Worm (Caenorhabditis elegans) whole organism, young adult: ENCODE measurements around the gene ZK84.4.

ENCODE experiments used
- B0261.1 ChIP-seq: sonication (generic microtip); optimal IDR thresholded peaks from 2 replicates; lab custom pipeline; 2016; ENCODE audit warnings: mild to moderate bottlenecking, missing genetic modification characterization, moderate library complexity, missing compliant biosample characterization
- C17E4.6 ChIP-seq: fragments of 200-800 bp; sonication (Bioruptor generic); IDR thresholded peaks from 2 replicates; pipeline ENCODE4 v1.3.6; 2022; ENCODE audit warnings: missing genetic modification reagents, missing genetic modification characterization, missing compliant biosample characterization
- D2030.7 ChIP-seq: fragments of 200-800 bp; sonication (Bioruptor generic); IDR thresholded peaks from 2 replicates; pipeline ENCODE4 v1.3.6; 2022; ENCODE audit warnings: missing genetic modification reagents, missing genetic modification characterization, missing compliant biosample characterization
- F52B5.7 ChIP-seq: sonication (generic microtip); optimal IDR thresholded peaks from 2 replicates; lab custom pipeline; 2016; ENCODE audit warnings: mild to moderate bottlenecking, missing genetic modification characterization, missing compliant biosample characterization
- F55B11.4 ChIP-seq: sonication (generic microtip); optimal IDR thresholded peaks from 2 replicates; lab custom pipeline; 2016; ENCODE audit warnings: missing compliant biosample characterization, missing genetic modification characterization, borderline replicate concordance; ENCODE audit not compliant: insufficient read depth
- T07F8.4 ChIP-seq: sonication (generic microtip); optimal IDR thresholded peaks from 2 replicates; lab custom pipeline; 2016; ENCODE audit warnings: mild to moderate bottlenecking, missing genetic modification characterization, moderate library complexity, missing compliant biosample characterization
- T26A5.8 ChIP-seq: sonication (generic microtip); optimal IDR thresholded peaks from 2 replicates; lab custom pipeline; 2016; ENCODE audit warnings: missing genetic modification characterization, missing compliant biosample characterization
- Y56A3A.18 ChIP-seq: fragments of 200-800 bp; sonication (Bioruptor generic); IDR thresholded peaks from 2 replicates; pipeline ENCODE4 v1.3.6; 2022; ENCODE audit warnings: missing genetic modification reagents, missing genetic modification characterization, missing compliant biosample characterization
- ama-1 ChIP-seq, 3 experiments: fragments of 150-350 bp in 1 of 3; sonication (generic microtip) in 2 of 3; optimal IDR thresholded peaks; 2 replicates each; lab custom pipeline; 2014 to 2018; ENCODE audit warnings: missing biosample characterization in 2 of 3, missing genetic modification characterization in 2 of 3, missing genetic modification reagents in 2 of 3
- cebp-1 ChIP-seq, 2 experiments: fragments of 200-800 bp in 1 of 2; sonication (Bioruptor generic) in 1 of 2; sonication (generic microtip) in 1 of 2; IDR thresholded peaks in 1 of 2; optimal IDR thresholded peaks in 1 of 2; 2 replicates each; pipeline versions ENCODE4 v1.3.6 to Lab custom; 2017 to 2022; ENCODE audit warnings: missing compliant biosample characterization in 2 of 2, missing genetic modification characterization in 2 of 2, mild to moderate bottlenecking in 1 of 2, missing genetic modification reagents in 1 of 2, moderate library complexity in 1 of 2
- ceh-27 ChIP-seq: fragments of 200-800 bp; sonication (Bioruptor generic); optimal IDR thresholded peaks from 2 replicates; lab custom pipeline; 2018; ENCODE audit warnings: mild to moderate bottlenecking, missing genetic modification characterization, moderate library complexity, missing compliant biosample characterization
- ceh-40 ChIP-seq: fragments of 200-800 bp; sonication (Bioruptor generic); IDR thresholded peaks from 2 replicates; pipeline ENCODE4 v1.3.6; 2022; ENCODE audit warnings: missing genetic modification characterization, missing compliant biosample characterization
- ceh-79 ChIP-seq: sonication (generic microtip); optimal IDR thresholded peaks from 2 replicates; lab custom pipeline; 2017; ENCODE audit warnings: mild to moderate bottlenecking, missing genetic modification characterization, missing compliant biosample characterization
- ceh-91 ChIP-seq: fragments of 200-800 bp; sonication (Bioruptor generic); IDR thresholded peaks from 2 replicates; pipeline ENCODE4 v1.3.6; 2022; ENCODE audit warnings: missing genetic modification reagents, missing genetic modification characterization, missing compliant biosample characterization
- chd-7 ChIP-seq: sonication (generic microtip); optimal IDR thresholded peaks from 2 replicates; lab custom pipeline; 2016; ENCODE audit warnings: mild to moderate bottlenecking, missing genetic modification characterization, moderate library complexity, missing compliant biosample characterization
- dpff-1 ChIP-seq: sonication (generic microtip); optimal IDR thresholded peaks from 2 replicates; lab custom pipeline; 2017; ENCODE audit warnings: mild to moderate bottlenecking, missing genetic modification characterization, missing compliant biosample characterization
- gei-17 ChIP-seq: fragments of 200-800 bp; sonication (Bioruptor generic); optimal IDR thresholded peaks from 2 replicates; lab custom pipeline; 2018; ENCODE audit warnings: mild to moderate bottlenecking, missing genetic modification characterization, missing compliant biosample characterization
- hrde-1 ChIP-seq: sonication (generic microtip); optimal IDR thresholded peaks from 2 replicates; lab custom pipeline; 2016; ENCODE audit warnings: missing genetic modification characterization, mild to moderate bottlenecking, missing compliant biosample characterization, moderate library complexity, missing genotype, missing genetic modification reagents, borderline replicate concordance
- let-607 ChIP-seq, 2 experiments: fragments of 200-800 bp in 1 of 2; sonication (Bioruptor generic) in 1 of 2; sonication (generic microtip) in 1 of 2; optimal IDR thresholded peaks; 2 replicates each; lab custom pipeline; 2016 to 2018; ENCODE audit warnings: mild to moderate bottlenecking in 2 of 2, missing compliant biosample characterization in 2 of 2, missing genetic modification characterization in 2 of 2, moderate library complexity in 2 of 2, missing genotype in 1 of 2
- lin-35 ChIP-seq, 3 experiments: fragments of 150-350 bp in 2 of 3; sonication (generic microtip) in 1 of 3; optimal IDR thresholded peaks; 2 replicates each; lab custom pipeline; 2014 to 2018; ENCODE audit warnings: missing biosample characterization in 3 of 3, missing genetic modification characterization in 3 of 3, missing genetic modification reagents in 3 of 3
- lin-54 ChIP-seq: fragments of 200-800 bp; sonication (Bioruptor generic); optimal IDR thresholded peaks from 2 replicates; lab custom pipeline; 2018; ENCODE audit warnings: mild to moderate bottlenecking, missing genetic modification characterization, missing compliant biosample characterization
- lir-1 ChIP-seq: fragments of 200-800 bp; sonication (Bioruptor generic); conservative IDR thresholded peaks from 2 replicates; pipeline ENCODE4 v1.3.6; 2022; ENCODE audit warnings: missing genetic modification reagents, missing genetic modification characterization, missing compliant biosample characterization
- lsl-1 ChIP-seq: fragments of 200-800 bp; sonication (Bioruptor generic); optimal IDR thresholded peaks from 2 replicates; lab custom pipeline; 2018; ENCODE audit warnings: mild to moderate bottlenecking, missing genetic modification characterization, moderate library complexity, missing compliant biosample characterization
- lsy-27 ChIP-seq: sonication (generic microtip); optimal IDR thresholded peaks from 2 replicates; lab custom pipeline; 2017; ENCODE audit warnings: missing genetic modification characterization, mild to moderate bottlenecking, missing compliant biosample characterization, antibody characterized with exemption, missing genotype, borderline replicate concordance; ENCODE audit not compliant: insufficient read depth
- madf-10 ChIP-seq: sonication (generic microtip); optimal IDR thresholded peaks from 2 replicates; lab custom pipeline; 2016; ENCODE audit warnings: mild to moderate bottlenecking, missing genetic modification characterization, missing compliant biosample characterization
- mel-28 ChIP-seq: sonication (generic microtip); optimal IDR thresholded peaks from 2 replicates; lab custom pipeline; 2016; ENCODE audit warnings: borderline replicate concordance, mild to moderate bottlenecking, missing genetic modification characterization, missing compliant biosample characterization
- nfya-1 ChIP-seq: sonication (generic microtip); optimal IDR thresholded peaks from 2 replicates; lab custom pipeline; 2017; ENCODE audit warnings: antibody characterized with exemption, missing compliant biosample characterization, missing genetic modification characterization, borderline replicate concordance; ENCODE audit not compliant: insufficient read depth
- nhr-120 ChIP-seq: fragments of 200-800 bp; sonication (Bioruptor generic); IDR thresholded peaks from 2 replicates; pipeline ENCODE4 v1.3.6; 2022; ENCODE audit warnings: missing genetic modification characterization, missing compliant biosample characterization
- nhr-27 ChIP-seq: fragments of 200-800 bp; sonication (Bioruptor generic); optimal IDR thresholded peaks from 2 replicates; lab custom pipeline; 2018; ENCODE audit warnings: mild to moderate bottlenecking, missing genetic modification characterization, moderate library complexity, missing compliant biosample characterization
- nhr-80 ChIP-seq: sonication (generic microtip); optimal IDR thresholded peaks from 2 replicates; lab custom pipeline; 2016; ENCODE audit warnings: missing genetic modification characterization, missing compliant biosample characterization
- sptf-2 ChIP-seq: fragments of 200-800 bp; sonication (Bioruptor generic); optimal IDR thresholded peaks from 2 replicates; lab custom pipeline; 2018; ENCODE audit warnings: mild to moderate bottlenecking, missing genetic modification characterization, missing compliant biosample characterization
- xnd-1 ChIP-seq: sonication (generic microtip); optimal IDR thresholded peaks from 2 replicates; lab custom pipeline; 2016; ENCODE audit warnings: missing genotype, missing genetic modification reagents, missing genetic modification characterization, missing compliant biosample characterization
- zfh-2 ChIP-seq: fragments of 200-800 bp; sonication (Bioruptor generic); conservative IDR thresholded peaks from 2 replicates; pipeline ENCODE4 v1.3.6; 2022; ENCODE audit warnings: missing genetic modification reagents, missing genetic modification characterization, missing compliant biosample characterization
- ztf-18 ChIP-seq: sonication (generic microtip); optimal IDR thresholded peaks from 2 replicates; lab custom pipeline; 2016; ENCODE audit warnings: missing genotype, mild to moderate bottlenecking, missing genetic modification characterization, missing compliant biosample characterization

The ZK84.4 gene

DNA sequence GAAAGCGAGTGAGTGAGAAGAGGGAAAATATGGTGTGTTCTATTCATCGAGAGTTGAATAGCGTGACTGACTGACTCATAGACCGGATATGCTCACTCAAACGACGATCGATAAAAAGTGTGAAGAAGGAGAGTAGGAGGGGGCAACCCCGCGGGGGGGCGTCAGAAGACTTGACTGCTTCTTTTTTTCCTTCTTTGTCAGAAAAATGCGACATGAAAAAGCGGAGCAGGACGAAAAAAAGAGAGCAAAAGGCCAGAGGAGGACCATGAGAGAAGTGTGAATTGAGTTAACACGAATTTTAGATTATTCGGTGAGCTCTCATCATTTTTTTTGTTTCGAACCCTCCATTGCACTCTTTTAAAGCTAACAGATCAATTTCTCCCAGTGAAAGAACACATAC lies 46.4 kb downstream of the ZK84.4 start:
- TF ChIP-seq mel-28 (no peak), zfh-2 (GFP tag; lab: Robert Waterston, UW) (peak; percentile 53; the same call in 1 of the 2 replicates), lsy-27 (tag; lab: Kevin White, UChicago) (no peak), lin-35 (GFP tag; optimal IDR thresholded peaks at IDR 0.05; lab: Kevin White, UChicago) (no peak), chd-7 (tag; lab: Kevin White, UChicago) (peak; percentile 2), ceh-27 (GFP tag; lab: Kevin White, UChicago) (no peak), nhr-80 (tag; lab: Kevin White, UChicago) (no peak)

ce11 chrII:5961317-5961716 lies 47.5 kb downstream of the ZK84.4 start, which contains the start of gene B0034.7:
Gene B0034.7, plus strand, starts transcription at chrII:5961617.
- TF ChIP-seq ceh-91 (GFP tag; lab: Robert Waterston, UW) (no peak), T07F8.4 (no peak), lir-1 (GFP tag; lab: Robert Waterston, UW) (no peak), madf-10 (tag; lab: Kevin White, UChicago) (no peak), mel-28 (no peak), lsl-1 (GFP tag; lab: Kevin White, UChicago) (no peak), Y56A3A.18 (GFP tag; lab: Robert Waterston, UW) (no peak), T26A5.8 (tag; lab: Kevin White, UChicago) (no peak), D2030.7 (no peak), nhr-120 (GFP tag; lab: Robert Waterston, UW) (no peak), C17E4.6 (GFP tag; lab: Robert Waterston, UW) (no peak), ceh-79 (tag; lab: Kevin White, UChicago) (no peak)

DNA sequence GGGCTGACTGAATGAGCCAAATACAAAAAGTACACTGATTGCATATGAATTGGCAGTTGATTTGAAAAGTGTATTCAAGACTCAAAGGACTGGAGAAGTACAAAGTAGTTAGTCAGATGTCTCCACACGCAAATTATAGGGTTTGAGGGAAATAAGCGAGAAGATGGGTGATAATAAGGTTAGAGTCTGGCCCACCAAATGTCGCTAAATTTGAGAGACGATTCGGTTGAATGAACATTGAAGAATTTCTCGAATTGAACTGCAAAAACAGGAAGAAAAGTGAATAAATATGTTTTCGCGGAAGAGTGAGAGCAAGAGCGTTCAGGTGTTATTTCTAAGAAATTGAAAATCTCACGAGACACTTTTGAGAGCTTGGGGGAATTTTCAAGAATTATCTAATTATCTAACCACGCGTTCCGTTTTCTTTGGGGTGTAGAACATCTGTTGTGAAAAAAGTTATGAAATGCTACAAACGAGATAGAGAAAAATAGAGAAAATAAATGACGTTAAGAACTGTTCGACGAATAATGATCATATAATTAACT lies 49.1 kb downstream of the ZK84.4 start:
- no peak for TF ChIP-seq sptf-2 (GFP tag; lab: Kevin White, UChicago)
- TF ChIP-seq let-607 (tag; optimal IDR thresholded peaks at IDR 0.05; lab: Kevin White, UChicago) = no peak
- no peak for TF ChIP-seq hrde-1 (tag; lab: Kevin White, UChicago)
- no peak for TF ChIP-seq nhr-27 (tag; lab: Kevin White, UChicago)
- no peak for TF ChIP-seq F52B5.7 (tag; lab: Kevin White, UChicago)
- TF ChIP-seq Y56A3A.18 (GFP tag; lab: Robert Waterston, UW) = no peak
- TF ChIP-seq ztf-18 (tag; lab: Kevin White, UChicago) = no peak
- no peak for TF ChIP-seq zfh-2 (GFP tag; lab: Robert Waterston, UW)
- TF ChIP-seq cebp-1 (GFP tag; IDR thresholded peaks at IDR 0.05; lab: Robert Waterston, UW) = no peak
- no peak for TF ChIP-seq cebp-1 (tag; optimal IDR thresholded peaks at IDR 0.05; lab: Kevin White, UChicago)
- TF ChIP-seq lin-54 (GFP tag; lab: Kevin White, UChicago) = no peak
- no peak for TF ChIP-seq F55B11.4 (tag; lab: Kevin White, UChicago)
- TF ChIP-seq D2030.7 = no peak
- no peak for TF ChIP-seq dpff-1 (tag; lab: Kevin White, UChicago)
- no peak for TF ChIP-seq B0261.1 (tag; lab: Kevin White, UChicago)
- TF ChIP-seq gei-17 = no peak
- TF ChIP-seq nfya-1 (tag; lab: Kevin White, UChicago) = no peak
- TF ChIP-seq ama-1 (optimal IDR thresholded peaks at IDR 0.05; lab: Kevin White, UChicago) = no peak
- TF ChIP-seq ama-1 (GFP tag; optimal IDR thresholded peaks at IDR 0.05; lab: Kevin White, UChicago) = no peak
- TF ChIP-seq xnd-1 (tag; lab: Kevin White, UChicago) = no peak
- no peak for TF ChIP-seq ceh-40 (GFP tag; lab: Robert Waterston, UW)
- no peak for TF ChIP-seq C17E4.6 (GFP tag; lab: Robert Waterston, UW)
